Worm (Caenorhabditis elegans) whole organism, L2 larva: ENCODE measurements around the gene F32E10.9.

Source experiments
- F13H6.1 ChIP-seq: sonication (generic microtip); optimal IDR thresholded peaks from 2 replicates; lab custom pipeline; 2016; ENCODE audit warnings: missing genetic modification characterization, missing compliant biosample characterization
- Y55F3AM.14 ChIP-seq: fragments of 200-800 bp; sonication (Bioruptor generic); optimal IDR thresholded peaks from 2 replicates; lab custom pipeline; 2018; ENCODE audit warnings: mild to moderate bottlenecking, missing genetic modification characterization, missing compliant biosample characterization
- lin-11 ChIP-seq: fragments of 150-350 bp; sonication (generic microtip); optimal IDR thresholded peaks from 2 replicates; lab custom pipeline; 2014; ENCODE audit warnings: missing biosample characterization, missing genetic modification characterization, inconsistent platforms, mixed read lengths
- nhr-129 ChIP-seq: fragments of 150-350 bp; optimal IDR thresholded peaks from 2 replicates; lab custom pipeline; 2014; ENCODE audit warnings: missing biosample characterization, missing genetic modification characterization
- zag-1 ChIP-seq: fragments of 150-350 bp; optimal IDR thresholded peaks from 2 replicates; lab custom pipeline; 2014; ENCODE audit warnings: missing biosample characterization, missing genetic modification characterization

DNA sequence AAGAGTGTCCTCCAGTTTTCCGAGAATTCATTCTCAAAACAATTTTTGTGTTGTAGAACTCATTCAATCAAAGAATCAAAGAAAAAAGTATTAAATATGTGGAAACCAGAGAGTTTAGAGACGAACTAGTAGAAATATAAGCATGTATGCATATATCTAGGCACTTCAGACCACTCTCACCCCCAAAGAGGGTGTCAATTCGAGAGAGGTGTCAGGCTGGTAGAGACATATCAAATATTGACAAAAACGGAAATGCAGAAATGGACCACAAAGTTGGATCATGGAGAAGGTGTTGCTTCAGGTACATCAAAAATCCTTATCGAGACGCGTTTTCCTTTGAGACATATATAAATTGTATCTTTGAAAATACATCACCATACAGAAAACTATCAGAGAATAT, 40.0 kb downstream of the F32E10.9 start:
- TF ChIP-seq zag-1 (tag; lab: Kevin White, UChicago) (no peak), nhr-129 (no peak), F13H6.1 (no peak), Y55F3AM.14 (GFP tag; lab: Kevin White, UChicago) (no peak), lin-11 (tag; lab: Kevin White, UChicago) (no peak)
